Fruit fly (Drosophila melanogaster) whole organism, embryonic: ENCODE results near the gene MICAL-like.

ENCODE experiments used
- Aef1 ChIP-seq: fragments of 200-800 bp; sonication (Bioruptor generic); IDR thresholded peaks from 3 replicates; pipeline ENCODE4 v1.3.6; 2022; ENCODE audit warnings: missing biosample characterization, missing genetic modification characterization
- CG10267 ChIP-seq: fragments of 200-800 bp; sonication (Bioruptor generic); optimal IDR thresholded peaks from 2 replicates; lab custom pipeline; 2018; ENCODE audit warnings: missing biosample characterization, mild to moderate bottlenecking, missing genetic modification characterization, moderate library complexity
- CG10321 ChIP-seq: fragments of 200-800 bp; sonication (Bioruptor generic); IDR thresholded peaks from 2 replicates; pipeline ENCODE4 v1.3.6; 2022; ENCODE audit warnings: missing biosample characterization, missing genetic modification characterization
- CG11398 ChIP-seq: fragments of 200-800 bp; sonication (Bioruptor generic); optimal IDR thresholded peaks from 2 replicates; lab custom pipeline; 2016; ENCODE audit warnings: missing biosample characterization, missing genetic modification characterization
- CG12391 ChIP-seq: fragments of 200-800 bp; sonication (Bioruptor generic); optimal IDR thresholded peaks from 3 replicates; lab custom pipeline; 2018; ENCODE audit warnings: missing biosample characterization, mild to moderate bottlenecking, missing genetic modification characterization, moderate library complexity
- CG12942 ChIP-seq: fragments of 200-800 bp; sonication (Bioruptor generic); optimal IDR thresholded peaks from 3 replicates; lab custom pipeline; 2016; ENCODE audit warnings: missing biosample characterization, missing genetic modification characterization
- CG13624 ChIP-seq: fragments of 200-800 bp; sonication (Bioruptor generic); optimal IDR thresholded peaks from 2 replicates; lab custom pipeline; 2016; ENCODE audit warnings: missing biosample characterization, missing genetic modification characterization
- CG14050 ChIP-seq: fragments of 200-800 bp; sonication (Bioruptor generic); IDR thresholded peaks from 3 replicates; pipeline ENCODE4 v1.3.6; 2022; ENCODE audit warnings: missing biosample characterization, missing genetic modification characterization
- CG14441 ChIP-seq: fragments of 200-800 bp; sonication (Bioruptor generic); IDR thresholded peaks from 2 replicates; pipeline ENCODE4 v1.3.6; 2022; ENCODE audit warnings: missing biosample characterization, missing genetic modification characterization
- CG15073 ChIP-seq: fragments of 200-800 bp; sonication (Bioruptor generic); optimal IDR thresholded peaks from 2 replicates; lab custom pipeline; 2016; ENCODE audit warnings: missing biosample characterization, missing genetic modification characterization
- CG1602 ChIP-seq: fragments of 200-800 bp; sonication (Bioruptor generic); optimal IDR thresholded peaks from 3 replicates; lab custom pipeline; 2016; ENCODE audit warnings: missing biosample characterization, missing genetic modification characterization
- CG17829 ChIP-seq: fragments of 200-800 bp; optimal IDR thresholded peaks from 2 replicates; lab custom pipeline; 2019; ENCODE audit warnings: missing biosample characterization, mild to moderate bottlenecking, missing genetic modification characterization, moderate library complexity
- CG30403 ChIP-seq: fragments of 200-800 bp; sonication (Bioruptor generic); optimal IDR thresholded peaks from 3 replicates; lab custom pipeline; 2016; ENCODE audit warnings: missing biosample characterization, missing genetic modification characterization
- CG31224 ChIP-seq: fragments of 200-800 bp; sonication (Bioruptor generic); IDR thresholded peaks from 2 replicates; pipeline ENCODE4 v1.3.6; 2022; ENCODE audit warnings: missing biosample characterization, missing genetic modification characterization
- CG32532 ChIP-seq: fragments of 200-800 bp; sonication (Bioruptor generic); IDR thresholded peaks from 2 replicates; pipeline ENCODE4 v1.3.6; 2022; ENCODE audit warnings: missing biosample characterization, missing genetic modification characterization
- CG34422 ChIP-seq: fragments of 200-800 bp; sonication (Bioruptor generic); IDR thresholded peaks from 3 replicates; pipeline ENCODE4 v1.3.6; 2022; ENCODE audit warnings: missing biosample characterization, missing genetic modification characterization
- CG3726 ChIP-seq: fragments of 200-800 bp; sonication (Bioruptor generic); IDR thresholded peaks from 3 replicates; pipeline ENCODE4, ENCODE4 v1.3.6; 2022; ENCODE audit warnings: missing biosample characterization, missing genetic modification characterization
- CG3995 ChIP-seq: fragments of 200-800 bp; sonication (Bioruptor generic); optimal IDR thresholded peaks from 3 replicates; lab custom pipeline; 2016; ENCODE audit warnings: missing biosample characterization, missing genetic modification characterization
- CG4424 ChIP-seq: fragments of 200-800 bp; sonication (Bioruptor generic); optimal IDR thresholded peaks from 3 replicates; lab custom pipeline; 2016; ENCODE audit warnings: missing biosample characterization, missing genetic modification characterization
- CG9727 ChIP-seq: fragments of 200-800 bp; sonication (Bioruptor generic); optimal IDR thresholded peaks from 3 replicates; lab custom pipeline; 2017; ENCODE audit warnings: missing biosample characterization, mild to moderate bottlenecking, missing genetic modification characterization
- ERR ChIP-seq: fragments of 200-800 bp; sonication (Bioruptor generic); optimal IDR thresholded peaks from 2 replicates; lab custom pipeline; 2016; ENCODE audit warnings: missing biosample characterization, missing genetic modification characterization
- Ets65A ChIP-seq: fragments of 200-800 bp; sonication (Bioruptor generic); peaks from one replicate; lab custom pipeline; 2016; ENCODE audit warnings: missing biosample characterization, missing genetic modification characterization
- GATAe ChIP-seq: fragments of 200-800 bp; sonication (Bioruptor generic); conservative IDR thresholded peaks from 2 replicates; pipeline ENCODE4 v1.3.6; 2022; ENCODE audit warnings: missing biosample characterization, missing genetic modification characterization
- H15 ChIP-seq: fragments of 200-800 bp; sonication (Bioruptor generic); IDR thresholded peaks from 3 replicates; pipeline ENCODE4 v1.3.6; 2022; ENCODE audit warnings: missing biosample characterization, missing genetic modification characterization
- HLH3B ChIP-seq: fragments of 200-800 bp; sonication (Bioruptor generic); IDR thresholded peaks from 2 replicates; pipeline ENCODE4 v1.3.6; 2022; ENCODE audit warnings: missing biosample characterization, missing genetic modification characterization
- Hand ChIP-seq: fragments of 200-800 bp; sonication (Bioruptor generic); optimal IDR thresholded peaks from 2 replicates; lab custom pipeline; 2017; ENCODE audit warnings: mild to moderate bottlenecking, missing biosample characterization, missing genetic modification reagents, missing genetic modification characterization
- Hr51 ChIP-seq, 2 experiments: fragments of 200-800 bp; sonication (Bioruptor generic); optimal IDR thresholded peaks; 2 replicates in 1 of 2; 3 replicates in 1 of 2; lab custom pipeline; 2016 to 2018; ENCODE audit warnings: missing biosample characterization in 2 of 2, missing genetic modification characterization in 2 of 2, mild to moderate bottlenecking in 1 of 2, moderate library complexity in 1 of 2
- Hsf ChIP-seq: fragments of 200-800 bp; sonication (Bioruptor generic); optimal IDR thresholded peaks from 3 replicates; lab custom pipeline; 2016; ENCODE audit warnings: missing biosample characterization, missing genetic modification characterization
- MBD-R2 ChIP-seq: fragments of 200-800 bp; sonication (Bioruptor generic); IDR thresholded peaks from 2 replicates; pipeline ENCODE4 v1.3.6; 2022; ENCODE audit warnings: missing biosample characterization, missing genetic modification characterization
- MESR4 ChIP-seq: fragments of 200-800 bp; sonication (Bioruptor generic); optimal IDR thresholded peaks from 2 replicates; lab custom pipeline; 2018; ENCODE audit warnings: missing biosample characterization, mild to moderate bottlenecking, missing genetic modification characterization, moderate library complexity
- MTF-1 ChIP-seq: fragments of 200-800 bp; sonication (Bioruptor generic); optimal IDR thresholded peaks from 2 replicates; lab custom pipeline; 2018; ENCODE audit warnings: missing biosample characterization, mild to moderate bottlenecking, missing genetic modification characterization, borderline replicate concordance
- Ptx1 ChIP-seq: fragments of 200-800 bp; sonication (Bioruptor generic); IDR thresholded peaks from 2 replicates; pipeline ENCODE4 v1.3.6; 2022; ENCODE audit warnings: missing biosample characterization, missing genetic modification characterization
- Ravus ChIP-seq: fragments of 200-800 bp; sonication (Bioruptor generic); IDR thresholded peaks from 2 replicates; pipeline ENCODE4 v1.3.6; 2022; ENCODE audit warnings: missing biosample characterization, missing genetic modification characterization
- Sox100B ChIP-seq: fragments of 200-800 bp; sonication (Bioruptor generic); optimal IDR thresholded peaks from 3 replicates; lab custom pipeline; 2018; ENCODE audit warnings: missing biosample characterization, mild to moderate bottlenecking, missing genetic modification characterization
- Trl ChIP-seq, 3 experiments: fragments of >200 bp in 2 of 3; fragments of 200-800 bp in 1 of 3; sonication (Bioruptor generic) in 1 of 3; optimal IDR thresholded peaks; 2 replicates in 1 of 3; 3 replicates in 2 of 3; lab custom pipeline; 2016 to 2017; ENCODE audit warnings: missing biosample characterization in 1 of 3, missing genetic modification characterization in 1 of 3
- Xbp1 ChIP-seq: fragments of 200-800 bp; sonication (Bioruptor generic); optimal IDR thresholded peaks from 3 replicates; lab custom pipeline; 2016; ENCODE audit warnings: missing biosample characterization, mild to moderate bottlenecking, missing genetic modification characterization
- bigmax ChIP-seq: fragments of 200-800 bp; sonication (Bioruptor generic); optimal IDR thresholded peaks from 2 replicates; lab custom pipeline; 2018; ENCODE audit warnings: missing biosample characterization, mild to moderate bottlenecking, missing genetic modification characterization
- dmrt99B ChIP-seq: fragments of 200-800 bp; sonication (Bioruptor generic); optimal IDR thresholded peaks from 2 replicates; lab custom pipeline; 2018; ENCODE audit warnings: missing biosample characterization, mild to moderate bottlenecking, missing genetic modification characterization, moderate library complexity
- grau ChIP-seq: fragments of 200-800 bp; optimal IDR thresholded peaks from 3 replicates; lab custom pipeline; 2019; ENCODE audit warnings: missing biosample characterization, mild to moderate bottlenecking, missing genetic modification characterization, moderate library complexity
- gt ChIP-seq: fragments of 200-800 bp; sonication (Bioruptor generic); IDR thresholded peaks from 2 replicates; pipeline ENCODE4 v1.3.6; 2022; ENCODE audit warnings: missing biosample characterization, missing genetic modification characterization
- hb ChIP-seq: fragments of 200-800 bp; sonication (Bioruptor generic); IDR thresholded peaks from 3 replicates; pipeline ENCODE4 v1.3.6; 2022; ENCODE audit warnings: missing biosample characterization, missing genetic modification characterization; ENCODE audit not compliant: partially characterized antibody
- kay ChIP-seq: fragments of 200-800 bp; sonication (Bioruptor generic); optimal IDR thresholded peaks from 2 replicates; lab custom pipeline; 2016; ENCODE audit warnings: missing biosample characterization, missing genetic modification characterization
- luna ChIP-seq: fragments of 200-800 bp; sonication (Bioruptor generic); optimal IDR thresholded peaks from 2 replicates; lab custom pipeline; 2016; ENCODE audit warnings: missing biosample characterization, missing genetic modification characterization
- pan ChIP-seq, 4 experiments: fragments of >200 bp in 3 of 4; fragments of 200-800 bp in 1 of 4; sonication (Bioruptor generic) in 1 of 4; optimal IDR thresholded peaks in 3 of 4; IDR thresholded peaks in 1 of 4; 2 replicates each; pipeline versions ENCODE4 v1.3.6 to Lab custom; 2017 to 2022; ENCODE audit warnings: missing biosample characterization in 2 of 4, missing genetic modification characterization in 2 of 4, mixed read lengths in 1 of 4
- pfk ChIP-seq: fragments of 200-800 bp; sonication (Bioruptor generic); optimal IDR thresholded peaks from 2 replicates; lab custom pipeline; 2018; ENCODE audit warnings: missing biosample characterization, mild to moderate bottlenecking, missing genetic modification characterization, moderate library complexity
- slbo ChIP-seq: fragments of 200-800 bp; sonication (Bioruptor generic); IDR thresholded peaks from 2 replicates; pipeline ENCODE4 v1.3.6; 2022; ENCODE audit warnings: missing biosample characterization, missing genetic modification characterization
- slou ChIP-seq: fragments of 200-800 bp; sonication (Bioruptor generic); optimal IDR thresholded peaks from 3 replicates; lab custom pipeline; 2016; ENCODE audit warnings: missing biosample characterization, missing genetic modification characterization
- so ChIP-seq: fragments of 200-800 bp; sonication (Bioruptor generic); IDR thresholded peaks from 3 replicates; pipeline ENCODE4 v1.3.6; 2022; ENCODE audit warnings: missing biosample characterization, missing genetic modification characterization
- sr ChIP-seq: fragments of 200-800 bp; sonication (Bioruptor generic); IDR thresholded peaks from 3 replicates; pipeline ENCODE4 v1.3.6; 2022; ENCODE audit warnings: missing biosample characterization, missing genetic modification characterization
- tio ChIP-seq: fragments of 200-800 bp; sonication (Bioruptor generic); optimal IDR thresholded peaks from 2 replicates; lab custom pipeline; 2017; ENCODE audit warnings: missing biosample characterization, missing genetic modification characterization, inconsistent platforms
- vvl ChIP-seq: fragments of 200-800 bp; sonication (Bioruptor generic); IDR thresholded peaks from 2 replicates; pipeline ENCODE4 v1.3.6; 2022; ENCODE audit warnings: missing biosample characterization, missing genetic modification characterization

MICAL-like gene

DNA sequence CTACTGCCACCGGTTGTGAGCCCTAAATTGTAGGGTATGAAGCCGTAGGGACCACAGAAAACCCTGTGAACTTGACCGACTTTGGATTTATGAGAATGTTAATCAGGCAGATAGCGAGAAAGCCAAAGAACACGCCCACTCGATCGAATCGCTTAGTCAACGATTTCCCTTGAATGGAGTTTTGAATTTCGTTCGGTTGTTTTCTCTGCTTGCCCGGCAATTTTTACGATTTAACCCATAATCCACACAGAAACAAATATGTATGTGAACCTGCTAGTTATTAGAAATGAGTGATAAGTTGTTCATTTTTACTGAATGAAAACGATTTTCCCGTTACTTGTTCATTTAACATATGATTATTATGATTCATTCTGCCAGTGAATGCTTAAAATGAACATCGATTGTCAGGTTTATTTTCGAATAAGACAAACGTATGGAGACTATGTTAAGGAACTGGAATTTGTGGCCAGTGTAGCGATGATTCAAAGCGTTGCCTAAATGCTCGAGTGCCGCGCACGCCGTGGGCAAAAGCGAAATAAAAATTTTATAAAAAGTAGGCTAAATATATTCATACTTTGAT is 15.0 kb upstream of the MICAL-like start (continued):
- TF ChIP-seq MBD-R2 (GFP tag; lab: Robert Waterston, UW) (no peak), ERR (no peak), CG15073 (GFP tag; lab: Kevin White, UChicago) (no peak), CG4424 (GFP tag; lab: Kevin White, UChicago) (no peak), CG11398 (GFP tag; lab: Kevin White, UChicago) (no peak), CG3726 (GFP tag; lab: Robert Waterston, UW) (no peak), dmrt99B (tag; lab: Kevin White, UChicago) (peak; percentile 57), CG31224 (peak; percentile 6; the same call in 1 of the 2 replicates), Ravus (GFP tag; lab: Robert Waterston, UW) (no peak), HLH3B (GFP tag; lab: Robert Waterston, UW) (no peak), CG12391 (tag; lab: Kevin White, UChicago) (peak; percentile 20), CG32532 (GFP tag; lab: Robert Waterston, UW) (no peak), Hr51 (GFP tag; optimal IDR thresholded peaks at IDR 0.05; lab: Kevin White, UChicago) (peak in 1 of 2 experiments; percentile 58), kay (GFP tag; lab: Kevin White, UChicago) (peak; percentile 42), Xbp1 (peak; percentile 32), MTF-1 (no peak), MESR4 (GFP tag; lab: Kevin White, UChicago) (no peak), pan (optimal IDR thresholded peaks at IDR 0.05; lab: Kevin White, UChicago) (no peak), pan (GFP tag; optimal IDR thresholded peaks at IDR 0.05 in 1 of 2, IDR thresholded peaks at IDR 0.05 in 1 of 2) (peak in 1 of 2 experiments; percentile 53), Hand (GFP tag; lab: Kevin White, UChicago) (no peak), Ets65A (GFP tag; lab: Kevin White, UChicago) (peak; percentile 79), bigmax (GFP tag; lab: Kevin White, UChicago) (no peak), CG3995 (GFP tag; lab: Kevin White, UChicago) (no peak), grau (tag; lab: Kevin White, UChicago) (peak; percentile 39), CG13624 (GFP tag; lab: Kevin White, UChicago) (no peak), luna (GFP tag; lab: Kevin White, UChicago) (no peak), Hsf (GFP tag; lab: Kevin White, UChicago) (no peak), CG12942 (GFP tag; lab: Kevin White, UChicago) (no peak), CG9727 (GFP tag; lab: Kevin White, UChicago) (no peak), tio (GFP tag; lab: Kevin White, UChicago) (no peak), pfk (no peak), Aef1 (GFP tag; lab: Robert Waterston, UW) (no peak), slbo (GFP tag; lab: Robert Waterston, UW) (peak; percentile 22; the same call in 1 of the 2 replicates), Sox100B (GFP tag; lab: Kevin White, UChicago) (no peak), H15 (no peak), CG34422 (GFP tag; lab: Robert Waterston, UW) (no peak), Ptx1 (no peak), Trl (optimal IDR thresholded peaks at IDR 0.05; lab: Kevin White, UChicago) (no peak), Trl (GFP tag; optimal IDR thresholded peaks at IDR 0.05; lab: Kevin White, UChicago) (no peak), CG14050 (GFP tag; lab: Robert Waterston, UW) (no peak), CG14441 (GFP tag; lab: Robert Waterston, UW) (no peak), CG1602 (GFP tag; lab: Kevin White, UChicago) (no peak), CG30403 (peak; percentile 37), CG10267 (no peak), so (GFP tag; lab: Robert Waterston, UW) (0 out of 3 replicates have a peak, but pooled peaks have one; percentile 17), GATAe (GFP tag; lab: Robert Waterston, UW) (no peak), vvl (GFP tag; lab: Robert Waterston, UW) (no peak), sr (GFP tag; lab: Robert Waterston, UW) (no peak), gt (GFP tag; lab: Robert Waterston, UW) (no peak), CG10321 (no peak), hb (GFP tag; lab: Robert Waterston, UW) (no peak), CG17829 (peak; percentile 19), slou (no peak)
